Worm (Caenorhabditis elegans) whole organism, mixed stage, embryonic: ENCODE results near the gene ZK795.2.

Source experiments
- M03D4.4 ChIP-seq: sonication (generic microtip); optimal IDR thresholded peaks from 2 replicates; lab custom pipeline; 2017; ENCODE audit warnings: mild to moderate bottlenecking, missing genetic modification characterization, missing compliant biosample characterization
- bed-3 ChIP-seq: fragments of 200-800 bp; sonication (Bioruptor generic); optimal IDR thresholded peaks from 3 replicates; lab custom pipeline; 2018; ENCODE audit warnings: mild to moderate bottlenecking, missing genetic modification characterization, moderate library complexity, missing compliant biosample characterization
- blmp-1 ChIP-seq: fragments of 150-350 bp; optimal IDR thresholded peaks from 2 replicates; lab custom pipeline; 2014; ENCODE audit warnings: missing biosample characterization, missing genetic modification characterization
- ceh-39 ChIP-seq: fragments of 150-350 bp; optimal IDR thresholded peaks from 2 replicates; lab custom pipeline; 2014; ENCODE audit warnings: missing biosample characterization, missing genetic modification characterization
- ceh-43 ChIP-seq: fragments of 200-800 bp; sonication (Bioruptor generic); optimal IDR thresholded peaks from 2 replicates; lab custom pipeline; 2018; ENCODE audit warnings: mild to moderate bottlenecking, missing genetic modification characterization, moderate library complexity, missing compliant biosample characterization
- ceh-83 ChIP-seq: fragments of 200-800 bp; sonication (Bioruptor generic); optimal IDR thresholded peaks from 2 replicates; lab custom pipeline; 2018; ENCODE audit warnings: mild to moderate bottlenecking, missing genetic modification characterization, missing compliant biosample characterization
- ces-1 ChIP-seq: fragments of 150-350 bp; optimal IDR thresholded peaks from 2 replicates; lab custom pipeline; 2014; ENCODE audit warnings: missing biosample characterization, missing genetic modification reagents, missing genetic modification characterization
- cnd-1 ChIP-seq: fragments of 200-800 bp; sonication (Bioruptor generic); optimal IDR thresholded peaks from 2 replicates; lab custom pipeline; 2018; ENCODE audit warnings: mild to moderate bottlenecking, missing genetic modification characterization, missing compliant biosample characterization
- drap-1 ChIP-seq: fragments of 200-800 bp; sonication (Bioruptor generic); optimal IDR thresholded peaks from 3 replicates; lab custom pipeline; 2018; ENCODE audit warnings: mild to moderate bottlenecking, missing genetic modification characterization, missing compliant biosample characterization
- elt-1 ChIP-seq: sonication (generic microtip); optimal IDR thresholded peaks from 2 replicates; lab custom pipeline; 2017; ENCODE audit warnings: missing genetic modification characterization, mild to moderate bottlenecking, missing compliant biosample characterization, antibody characterized with exemption, moderate library complexity, borderline replicate concordance; ENCODE audit not compliant: insufficient read depth
- elt-3 ChIP-seq: fragments of 150-350 bp; optimal IDR thresholded peaks from 2 replicates; lab custom pipeline; 2014; ENCODE audit warnings: missing biosample characterization, missing genetic modification characterization
- flh-1 ChIP-seq: fragments of 200-800 bp; sonication (Bioruptor generic); optimal IDR thresholded peaks from 2 replicates; lab custom pipeline; 2018; ENCODE audit warnings: mild to moderate bottlenecking, missing genetic modification characterization, moderate library complexity, missing compliant biosample characterization
- hlh-1 ChIP-seq: fragments of 150-350 bp; optimal IDR thresholded peaks from 2 replicates; lab custom pipeline; 2014; ENCODE audit warnings: missing biosample characterization, missing genetic modification reagents, missing genetic modification characterization
- lin-13 ChIP-seq: fragments of 150-350 bp; optimal IDR thresholded peaks from 2 replicates; lab custom pipeline; 2014; ENCODE audit warnings: missing biosample characterization, missing genetic modification characterization
- lin-32 ChIP-seq: fragments of 200-800 bp; sonication (Bioruptor generic); optimal IDR thresholded peaks from 2 replicates; lab custom pipeline; 2018; ENCODE audit warnings: mild to moderate bottlenecking, missing genetic modification characterization, missing compliant biosample characterization
- lsy-2 ChIP-seq: fragments of 150-350 bp; optimal IDR thresholded peaks from 2 replicates; lab custom pipeline; 2014; ENCODE audit warnings: missing biosample characterization, missing genetic modification characterization
- mab-5 ChIP-seq: fragments of 150-350 bp; optimal IDR thresholded peaks from 2 replicates; lab custom pipeline; 2014; ENCODE audit warnings: missing biosample characterization, missing genetic modification characterization
- mep-1 ChIP-seq: fragments of 150-350 bp; optimal IDR thresholded peaks from 2 replicates; lab custom pipeline; 2017; ENCODE audit warnings: missing biosample characterization, missing genetic modification reagents, missing genetic modification characterization, inconsistent platforms
- mls-2 ChIP-seq: sonication (generic microtip); optimal IDR thresholded peaks from 2 replicates; lab custom pipeline; 2016; ENCODE audit warnings: mild to moderate bottlenecking, missing genetic modification characterization, moderate library complexity, missing compliant biosample characterization
- nhr-2 ChIP-seq: fragments of 150-350 bp; optimal IDR thresholded peaks from 2 replicates; lab custom pipeline; 2014; ENCODE audit warnings: missing biosample characterization, missing genetic modification characterization
- nhr-237 ChIP-seq: fragments of 150-350 bp; optimal IDR thresholded peaks from 2 replicates; lab custom pipeline; 2014; ENCODE audit warnings: missing biosample characterization, missing genetic modification characterization
- nhr-28 ChIP-seq: fragments of 150-350 bp; optimal IDR thresholded peaks from 2 replicates; lab custom pipeline; 2014; ENCODE audit warnings: missing biosample characterization, missing genetic modification characterization
- nhr-76 ChIP-seq: sonication (generic microtip); optimal IDR thresholded peaks from 2 replicates; lab custom pipeline; 2017; ENCODE audit warnings: missing biosample characterization, missing genetic modification characterization
- pha-4 ChIP-seq: fragments of 150-350 bp; optimal IDR thresholded peaks from 2 replicates; lab custom pipeline; 2018; ENCODE audit warnings: missing biosample characterization, missing genetic modification reagents, missing genetic modification characterization
- snpc-4 ChIP-seq: fragments of 150-350 bp; optimal IDR thresholded peaks from 2 replicates; lab custom pipeline; 2014; ENCODE audit warnings: missing biosample characterization, missing genetic modification characterization
- tbx-8 ChIP-seq: fragments of 200-800 bp; sonication (Bioruptor generic); optimal IDR thresholded peaks from 2 replicates; lab custom pipeline; 2018; ENCODE audit warnings: mild to moderate bottlenecking, missing genetic modification characterization, moderate library complexity, missing compliant biosample characterization
- unc-120 ChIP-seq: sonication (generic microtip); optimal IDR thresholded peaks from 2 replicates; lab custom pipeline; 2017; ENCODE audit warnings: missing genetic modification characterization, missing compliant biosample characterization; ENCODE audit not compliant: poor library complexity, severe bottlenecking
- unc-39 ChIP-seq: fragments of 150-350 bp; optimal IDR thresholded peaks from 2 replicates; lab custom pipeline; 2014; ENCODE audit warnings: missing biosample characterization, missing genetic modification characterization
- unc-62 ChIP-seq: fragments of 150-350 bp; optimal IDR thresholded peaks from 2 replicates; lab custom pipeline; 2014; ENCODE audit warnings: missing biosample characterization, missing genetic modification reagents, missing genetic modification characterization
- zip-8 ChIP-seq: fragments of 150-350 bp; optimal IDR thresholded peaks from 2 replicates; lab custom pipeline; 2014; ENCODE audit warnings: missing biosample characterization, missing genetic modification characterization
- ztf-11 ChIP-seq: fragments of 150-350 bp; optimal IDR thresholded peaks from 2 replicates; lab custom pipeline; 2014; ENCODE audit warnings: missing biosample characterization, missing genetic modification characterization

The ZK795.2 gene

DNA sequence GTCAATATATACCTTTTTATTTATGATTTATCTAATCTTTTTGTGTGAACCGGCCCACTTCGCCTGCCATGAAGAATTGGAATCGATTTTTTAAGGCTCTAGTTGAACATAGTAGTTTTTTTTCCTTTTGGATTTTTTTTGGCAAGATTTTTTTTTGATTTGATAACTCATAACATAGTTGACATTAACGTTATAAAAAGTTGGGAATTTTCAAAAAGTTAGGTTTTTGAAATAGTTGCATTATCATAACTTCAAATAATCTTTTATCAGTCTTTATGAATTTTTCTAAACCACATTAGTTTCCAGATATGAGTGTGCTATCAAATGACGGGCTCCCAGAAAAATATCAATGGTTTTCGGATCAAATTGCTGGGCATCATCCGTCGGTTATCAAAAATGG, 11.0 kb downstream of the ZK795.2 start, which contains the start of gene ipmk-1:
Gene ipmk-1, plus strand, starts transcription at position 301 of the 400 bp plus-strand sequence.
- TF ChIP-seq lsy-2 (tag; lab: Kevin White, UChicago) (no peak), nhr-237 (tag; lab: Kevin White, UChicago) (no peak), bed-3 (GFP tag; lab: Kevin White, UChicago) (no peak), mep-1 (no peak), ztf-11 (tag; lab: Kevin White, UChicago) (no peak), nhr-76 (no peak), ceh-43 (no peak), flh-1 (GFP tag; lab: Kevin White, UChicago) (no peak), mls-2 (tag; lab: Kevin White, UChicago) (no peak), tbx-8 (GFP tag; lab: Kevin White, UChicago) (no peak), blmp-1 (tag; lab: Kevin White, UChicago) (no peak), M03D4.4 (no peak), elt-3 (no peak), nhr-28 (no peak), drap-1 (GFP tag; lab: Kevin White, UChicago) (no peak)

DNA sequence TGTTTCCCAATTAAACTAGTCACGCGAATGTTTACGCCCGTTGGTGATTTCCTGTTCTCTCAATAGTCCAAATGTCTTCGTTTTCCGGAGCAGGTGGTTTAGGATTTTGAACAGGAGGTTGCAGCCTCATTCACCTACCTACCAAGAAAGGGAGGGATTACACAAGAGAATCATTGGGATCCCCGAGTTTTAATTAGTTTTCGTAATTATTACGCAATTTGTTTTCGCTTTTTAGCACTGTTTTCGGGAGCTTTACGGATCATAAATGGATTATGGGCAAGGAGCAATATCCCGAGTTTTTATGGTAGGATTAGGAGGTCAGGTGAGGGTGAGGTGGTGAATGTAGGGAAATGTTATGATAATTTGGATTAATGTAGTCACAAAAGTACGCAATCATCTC, 12.9 kb downstream of the ZK795.2 start:
- TF ChIP-seq cnd-1 (tag; lab: Kevin White, UChicago) = peak; percentile 58
- peak; percentile 46 for TF ChIP-seq mls-2 (tag; lab: Kevin White, UChicago)
- no peak for TF ChIP-seq elt-1 (tag; lab: Kevin White, UChicago)
- TF ChIP-seq ceh-83 = peak; percentile 44
- TF ChIP-seq ceh-39 (tag; lab: Kevin White, UChicago) = no peak
- peak; percentile 97 for TF ChIP-seq zip-8 (tag; lab: Kevin White, UChicago)
- peak; percentile 47 for TF ChIP-seq ceh-43
- no peak for TF ChIP-seq blmp-1 (tag; lab: Kevin White, UChicago)
- TF ChIP-seq mab-5 (tag; lab: Kevin White, UChicago) = no peak
- TF ChIP-seq unc-120 (tag; lab: Kevin White, UChicago) = no peak

DNA sequence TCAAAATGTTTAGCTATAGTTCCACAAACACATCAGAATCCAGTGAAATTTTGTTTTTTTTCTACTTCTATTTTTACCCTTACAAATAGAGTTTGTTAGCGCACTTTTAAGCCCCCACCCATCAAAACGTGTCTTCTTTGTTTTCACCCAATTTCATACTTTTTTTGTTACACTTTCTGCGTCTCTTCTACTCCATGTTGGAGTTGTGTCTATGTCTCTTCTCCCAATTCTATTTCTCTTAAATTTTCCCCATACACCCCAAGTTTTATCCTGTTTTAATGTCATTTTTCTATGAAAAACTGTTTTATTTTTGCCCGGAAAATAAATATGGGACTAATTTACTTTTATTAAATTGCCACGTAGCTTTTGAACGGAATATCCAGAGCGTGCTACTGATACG, 13.4 kb downstream of the ZK795.2 start:
- TF ChIP-seq nhr-28 = no peak
- TF ChIP-seq flh-1 (GFP tag; lab: Kevin White, UChicago) = no peak
- TF ChIP-seq ces-1 (GFP tag; lab: Kevin White, UChicago) = peak; percentile 57
- no peak for TF ChIP-seq cnd-1 (tag; lab: Kevin White, UChicago)
- no peak for TF ChIP-seq mls-2 (tag; lab: Kevin White, UChicago)
- no peak for TF ChIP-seq blmp-1 (tag; lab: Kevin White, UChicago)

DNA sequence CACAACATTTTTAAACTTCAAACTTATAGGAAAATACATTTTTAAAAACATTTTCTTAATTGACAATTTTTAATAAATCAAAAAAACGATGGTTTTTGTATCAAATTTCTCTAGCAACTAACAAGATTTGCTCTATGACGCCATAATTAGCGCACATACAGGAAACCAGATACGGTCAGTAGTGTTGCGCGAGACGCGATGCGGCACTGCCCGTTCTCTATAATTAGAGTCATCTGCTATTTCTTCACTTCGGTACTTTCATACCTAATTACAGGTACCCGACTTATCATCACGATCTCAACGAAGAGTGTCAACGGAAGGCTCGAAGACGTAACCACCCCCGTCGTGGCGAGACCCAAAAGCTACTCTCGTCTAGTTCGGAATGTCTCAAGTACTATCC, 14.2 kb downstream of the ZK795.2 start:
- TF ChIP-seq ceh-43 (peak; percentile 39), hlh-1 (tag; lab: Kevin White, UChicago) (no peak), nhr-2 (tag; lab: Kevin White, UChicago) (peak; percentile 66), unc-62 (GFP tag; lab: Kevin White, UChicago) (no peak), lin-13 (tag; lab: Kevin White, UChicago) (no peak), zip-8 (tag; lab: Kevin White, UChicago) (peak; percentile 30), elt-1 (tag; lab: Kevin White, UChicago) (no peak), nhr-237 (tag; lab: Kevin White, UChicago) (no peak), pha-4 (tag; lab: Kevin White, UChicago) (no peak)

ce11 chrIV:12542011-12542410, 16.8 kb downstream of the ZK795.2 start, which contains the start of gene ham-1:
ham-1 (plus strand) TSS chrIV:12542183.
- TF ChIP-seq ceh-83 = no peak
- TF ChIP-seq ces-1 (GFP tag; lab: Kevin White, UChicago) = no peak
- TF ChIP-seq hlh-1 (tag; lab: Kevin White, UChicago) = no peak
- no peak for TF ChIP-seq lsy-2 (tag; lab: Kevin White, UChicago)
- no peak for TF ChIP-seq zip-8 (tag; lab: Kevin White, UChicago)
- no peak for TF ChIP-seq lin-13 (tag; lab: Kevin White, UChicago)
- no peak for TF ChIP-seq lin-32 (GFP tag; lab: Kevin White, UChicago)
- no peak for TF ChIP-seq elt-3
- no peak for TF ChIP-seq unc-39
- TF ChIP-seq snpc-4 (tag; lab: Kevin White, UChicago) = no peak
- TF ChIP-seq tbx-8 (GFP tag; lab: Kevin White, UChicago) = no peak
- TF ChIP-seq mep-1 = no peak
